Worm (Caenorhabditis elegans): ENCODE data around the gene srx-63.

Gene srx-63

DNA sequence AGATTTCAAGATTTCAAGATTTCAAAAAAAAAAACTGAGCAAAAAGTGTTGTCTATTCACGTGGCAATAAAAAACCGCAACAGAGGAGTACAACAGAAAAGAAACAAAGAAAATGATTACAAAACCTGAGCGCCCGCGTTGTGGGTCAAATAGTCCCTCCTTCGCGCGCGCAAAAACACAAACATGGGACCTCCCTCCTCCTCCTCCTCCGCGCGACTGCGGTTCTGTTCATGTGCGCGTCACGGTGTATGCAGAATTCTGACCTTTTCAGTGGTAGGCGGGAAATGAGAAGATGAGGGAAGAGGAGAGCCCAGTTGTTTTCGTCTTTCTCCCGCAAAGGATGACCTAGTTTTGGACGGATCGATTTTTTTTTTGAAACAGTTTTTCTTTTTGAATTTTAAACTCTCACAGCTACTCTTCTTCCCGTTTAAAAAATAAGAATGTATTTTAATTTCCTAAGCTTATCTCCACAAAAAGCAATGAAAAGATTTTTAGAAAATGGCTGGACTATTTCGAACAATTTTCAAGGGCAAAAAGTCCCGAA is 39.0 kb upstream of the srx-63 start, which contains the start of gene C17E7.4:
Gene C17E7.4, plus strand, starts transcription at position 494 of the 544 bp plus-strand sequence.
- no peak for TF ChIP-seq elt-1 (tag; optimal IDR thresholded peaks at IDR 0.05)
- TF ChIP-seq nhr-25 (tag; optimal IDR thresholded peaks at IDR 0.05): no peak
- TF ChIP-seq egl-27 (tag; optimal IDR thresholded peaks at IDR 0.05): no peak
- no peak for TF ChIP-seq mdl-1 (tag; optimal IDR thresholded peaks at IDR 0.05)
- no peak for TF ChIP-seq ama-1 (optimal IDR thresholded peaks at IDR 0.05)
- no peak for TF ChIP-seq ceh-82 (tag; optimal IDR thresholded peaks at IDR 0.05)
- TF ChIP-seq nhr-67 (tag; optimal IDR thresholded peaks at IDR 0.05): no peak
- TF ChIP-seq daf-12 (tag; optimal IDR thresholded peaks at IDR 0.05): no peak
- TF ChIP-seq nhr-12 (tag; optimal IDR thresholded peaks at IDR 0.05): no peak
- TF ChIP-seq pha-4 (tag; optimal IDR thresholded peaks at IDR 0.05): no peak
- TF ChIP-seq fkh-10 (GFP tag; optimal IDR thresholded peaks at IDR 0.05): no peak
- no peak for TF ChIP-seq nfya-1 (tag; optimal IDR thresholded peaks at IDR 0.05; ENCODE audit: insufficient read depth)

DNA sequence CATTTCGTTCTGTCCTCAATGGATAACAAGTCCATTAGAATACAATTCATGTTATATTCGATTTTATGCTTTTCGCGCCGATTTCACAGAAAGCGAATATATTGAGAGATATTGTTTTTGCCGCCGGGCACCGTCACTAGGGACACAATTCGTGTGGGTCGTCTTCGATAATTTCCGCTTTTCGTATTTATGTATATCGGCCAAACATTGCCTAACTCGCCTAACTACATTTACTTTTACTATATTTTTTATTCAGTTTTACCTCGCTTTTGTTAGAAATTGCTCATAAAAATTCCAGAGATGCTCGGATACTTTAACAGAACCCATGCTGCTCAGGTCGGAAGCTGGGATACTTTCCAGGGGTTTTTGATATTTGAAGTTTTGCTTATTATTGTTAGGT is 36.8 kb upstream of the srx-63 start, which contains the start of gene sre-9:
Gene sre-9, plus strand, starts transcription at position 301 of the 400 bp plus-strand sequence.
- TF ChIP-seq ztf-4 (tag; optimal IDR thresholded peaks at IDR 0.05): no peak
- TF ChIP-seq zag-1 (tag; optimal IDR thresholded peaks at IDR 0.05): no peak

DNA sequence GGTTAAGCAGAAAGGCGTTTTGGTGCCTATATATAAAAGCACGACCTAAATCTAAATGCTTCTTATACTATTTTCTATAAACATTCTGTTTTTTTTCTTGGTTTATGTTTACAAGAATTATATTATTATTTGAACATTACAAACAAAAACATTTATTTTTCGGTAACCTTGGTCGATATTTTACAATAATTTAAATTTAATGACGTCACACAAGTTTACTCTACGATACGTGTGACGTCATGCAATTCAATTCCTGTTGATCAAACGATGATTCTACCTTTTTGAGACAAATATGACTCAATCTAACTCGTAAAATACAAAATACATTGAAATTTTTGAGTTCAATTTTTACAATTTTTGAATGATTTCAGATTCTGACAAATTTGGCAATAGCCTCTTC is 35.4 kb upstream of the srx-63 start:
- TF ChIP-seq egl-27 (tag; optimal IDR thresholded peaks at IDR 0.05): no peak
- no peak for TF ChIP-seq ceh-28 (tag; optimal IDR thresholded peaks at IDR 0.05)

DNA sequence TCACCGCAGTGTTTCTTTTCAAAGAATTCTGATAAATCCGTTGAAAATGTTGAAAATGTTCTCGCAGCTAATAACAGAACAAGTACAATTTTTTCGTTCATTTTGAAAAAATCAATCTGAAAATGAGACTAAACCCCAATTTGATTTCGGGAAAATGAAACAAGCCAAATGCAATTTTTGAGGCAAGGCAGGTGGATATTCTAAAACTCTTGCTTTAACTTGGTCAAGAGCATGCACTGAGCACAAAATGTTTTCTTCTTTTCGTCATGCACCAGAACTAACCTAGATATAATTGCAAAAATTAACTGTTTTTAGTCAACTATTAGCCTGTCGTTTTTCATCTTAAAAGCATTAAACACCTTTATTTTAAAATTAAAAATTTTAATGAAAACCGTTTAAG is 31.3 kb upstream of the srx-63 start, which contains the start of gene irld-22:
Gene irld-22, minus strand, starts transcription at position 101 of the 400 bp plus-strand sequence.
- TF ChIP-seq pha-4 (tag; optimal IDR thresholded peaks at IDR 0.05): no peak

DNA sequence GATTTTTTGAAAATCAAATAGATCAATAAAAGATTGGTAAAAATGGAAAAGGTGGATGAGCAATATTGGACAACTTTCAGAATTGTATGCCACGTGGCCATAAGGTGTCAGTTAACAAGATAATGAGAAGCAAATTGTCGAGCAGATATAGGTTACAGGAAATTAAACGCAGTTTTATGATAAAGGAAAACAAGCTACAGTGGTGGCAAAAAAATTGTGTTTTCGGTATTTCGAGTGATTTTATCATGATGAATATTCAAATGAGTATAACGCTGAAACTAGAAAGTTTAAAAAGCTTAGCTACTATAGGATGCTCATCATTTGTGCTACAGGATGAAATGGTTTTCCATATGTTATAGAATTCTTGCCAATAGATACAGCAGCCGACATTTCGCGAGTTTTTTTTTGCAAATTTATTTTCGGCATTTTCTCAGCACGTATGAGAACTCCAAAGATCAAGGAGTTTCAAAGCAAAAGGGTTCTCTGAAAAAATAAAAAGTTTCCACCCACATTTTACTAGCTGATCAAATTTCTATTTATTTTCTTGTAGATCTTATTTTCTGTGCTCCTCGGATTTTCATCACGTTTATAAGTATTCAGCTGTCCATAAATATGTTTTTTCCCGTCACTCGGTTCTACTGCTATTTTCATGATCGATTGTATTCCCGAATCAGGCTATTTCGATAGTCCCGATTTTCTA is 28.8 kb upstream of the srx-63 start, which contains the start of the genes str-229 and srh-190:
Gene str-229, minus strand, starts transcription at position 101 of the 700 bp plus-strand sequence.
Gene srh-190, plus strand, starts transcription at position 650 of the 700 bp plus-strand sequence.
- TF ChIP-seq hmg-11 (tag; optimal IDR thresholded peaks at IDR 0.05) (no peak), elt-3 (tag; optimal IDR thresholded peaks at IDR 0.05) (no peak)

DNA sequence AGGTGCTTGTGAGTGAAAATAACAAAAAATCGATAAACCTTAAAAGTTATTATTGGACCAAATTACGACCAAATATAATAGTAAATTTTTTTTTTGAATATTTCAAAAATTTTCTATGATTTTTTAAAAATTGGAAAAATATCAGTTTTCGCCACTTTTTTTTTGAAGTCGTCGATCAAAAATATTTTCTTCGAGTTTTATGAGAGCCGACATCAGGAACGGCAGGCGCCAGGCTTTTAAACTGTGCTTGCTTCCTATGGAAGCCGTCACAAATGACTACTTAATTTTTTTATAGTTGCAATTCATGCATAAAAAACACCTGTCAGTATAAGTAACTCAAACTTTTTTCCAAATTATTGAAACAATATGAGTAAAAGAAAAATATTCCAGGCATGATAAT is 28.0 kb upstream of the srx-63 start:
- no peak for TF ChIP-seq ztf-11 (tag; optimal IDR thresholded peaks at IDR 0.05)
- no peak for TF ChIP-seq tbx-2 (tag; optimal IDR thresholded peaks at IDR 0.05)
- TF ChIP-seq egl-5 (tag; optimal IDR thresholded peaks at IDR 0.05): no peak
- no peak for TF ChIP-seq ceh-28 (tag; optimal IDR thresholded peaks at IDR 0.05)
- no peak for TF ChIP-seq ceh-82 (tag; optimal IDR thresholded peaks at IDR 0.05)
- no peak for TF ChIP-seq nhr-67 (tag; optimal IDR thresholded peaks at IDR 0.05)
- no peak for TF ChIP-seq fos-1 (tag; optimal IDR thresholded peaks at IDR 0.05)
- TF ChIP-seq fkh-2 (tag; optimal IDR thresholded peaks at IDR 0.05): no peak
- no peak for TF ChIP-seq nhr-25 (tag; optimal IDR thresholded peaks at IDR 0.05)
- TF ChIP-seq nhr-23 (tag; optimal IDR thresholded peaks at IDR 0.05): no peak
- no peak for TF ChIP-seq lin-15B (tag; optimal IDR thresholded peaks at IDR 0.05)

DNA sequence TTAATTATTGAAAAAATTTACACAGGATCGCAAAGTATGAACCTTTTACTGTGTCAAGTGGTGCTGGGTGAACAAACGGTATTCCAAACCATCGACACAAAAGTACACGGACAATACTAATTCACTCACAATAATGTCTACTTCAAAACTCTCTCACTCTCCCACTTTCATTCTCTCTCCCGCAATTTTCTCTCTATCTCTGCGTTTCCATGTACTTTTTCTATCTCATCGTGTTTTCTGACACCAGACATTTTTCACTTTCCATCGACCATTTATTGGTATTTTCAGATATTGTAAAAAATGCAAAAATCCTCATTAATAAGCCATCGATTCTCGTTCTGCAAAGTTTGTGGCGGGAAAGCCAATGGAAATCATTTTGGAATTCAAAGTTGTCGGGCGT is 25.6 kb upstream of the srx-63 start, which contains the start of gene nhr-156:
Gene nhr-156, plus strand, starts transcription at position 266 of the 400 bp plus-strand sequence.
- TF ChIP-seq ceh-16 (tag; optimal IDR thresholded peaks at IDR 0.05) (no peak), lin-15B (tag; optimal IDR thresholded peaks at IDR 0.05) (no peak), fkh-2 (tag; optimal IDR thresholded peaks at IDR 0.05) (no peak), ceh-9 (tag; optimal IDR thresholded peaks at IDR 0.05) (no peak), elt-3 (tag; optimal IDR thresholded peaks at IDR 0.05) (no peak), ztf-11 (tag; optimal IDR thresholded peaks at IDR 0.05) (no peak), eor-1 (tag; optimal IDR thresholded peaks at IDR 0.05) (no peak), lin-39 (tag; optimal IDR thresholded peaks at IDR 0.05) (no peak), snpc-4 (tag; optimal IDR thresholded peaks at IDR 0.05) (no peak), nhr-28 (tag; optimal IDR thresholded peaks at IDR 0.05) (no peak), nhr-11 (tag; optimal IDR thresholded peaks at IDR 0.05) (no peak), elt-1 (tag; optimal IDR thresholded peaks at IDR 0.05) (no peak), nhr-23 (tag; optimal IDR thresholded peaks at IDR 0.05) (no peak), mml-1 (tag; optimal IDR thresholded peaks at IDR 0.05) (no peak), aly-2 (tag; optimal IDR thresholded peaks at IDR 0.05) (no peak)
